Worm (Caenorhabditis elegans) whole organism, L4 larva: ENCODE data around the gene M04D8.4.

Experiments
- T20F7.1 ChIP-seq: fragments of 200-800 bp; sonication (Bioruptor generic); optimal IDR thresholded peaks from 2 replicates; lab custom pipeline; 2018; ENCODE audit warnings: mild to moderate bottlenecking, missing genetic modification characterization, missing compliant biosample characterization
- arid-1 ChIP-seq: fragments of 200-800 bp; sonication (Bioruptor generic); conservative IDR thresholded peaks from 2 replicates; pipeline ENCODE4 v1.3.6; 2022; ENCODE audit warnings: missing genetic modification reagents, missing genetic modification characterization, missing compliant biosample characterization
- ceh-82 ChIP-seq: sonication (generic microtip); optimal IDR thresholded peaks from 2 replicates; lab custom pipeline; 2017; ENCODE audit warnings: missing biosample characterization, missing genetic modification characterization
- daf-8 ChIP-seq: fragments of 200-800 bp; sonication (Bioruptor generic); IDR thresholded peaks from 2 replicates; pipeline ENCODE4 v1.3.6; 2022; ENCODE audit warnings: missing genetic modification characterization, missing compliant biosample characterization
- egl-43 ChIP-seq: fragments of 200-800 bp; sonication (Bioruptor generic); IDR thresholded peaks from 2 replicates; pipeline ENCODE4 v1.3.6; 2022; ENCODE audit warnings: missing genetic modification reagents, missing genetic modification characterization, missing compliant biosample characterization
- lin-13 ChIP-seq: fragments of 150-350 bp; optimal IDR thresholded peaks from 2 replicates; lab custom pipeline; 2014; ENCODE audit warnings: missing biosample characterization, missing genetic modification reagents, missing genetic modification characterization
- lin-15B ChIP-seq: fragments of 150-350 bp; sonication (generic microtip); optimal IDR thresholded peaks from 3 replicates; lab custom pipeline; 2014; ENCODE audit warnings: missing biosample characterization, missing genetic modification characterization
- mdl-1 ChIP-seq, 2 experiments: fragments of 150-350 bp in 1 of 2; sonication (generic microtip) in 1 of 2; optimal IDR thresholded peaks; 2 replicates each; lab custom pipeline; 2014 to 2017; ENCODE audit warnings: missing biosample characterization in 2 of 2, missing genetic modification characterization in 2 of 2
- nhr-102 ChIP-seq: sonication (generic microtip); optimal IDR thresholded peaks from 2 replicates; lab custom pipeline; 2016; ENCODE audit warnings: mild to moderate bottlenecking, missing genetic modification characterization, moderate library complexity, missing compliant biosample characterization
- pha-4 ChIP-seq, 2 experiments: fragments of 150-350 bp in 1 of 2; fragments of 200-800 bp in 1 of 2; sonication (Bioruptor generic) in 1 of 2; IDR thresholded peaks in 1 of 2; optimal IDR thresholded peaks in 1 of 2; 2 replicates each; pipeline versions ENCODE4 v1.3.6 to Lab custom; 2014 to 2022; ENCODE audit warnings: missing genetic modification characterization in 2 of 2, missing genetic modification reagents in 2 of 2, missing biosample characterization in 1 of 2, missing compliant biosample characterization in 1 of 2
- unc-62 ChIP-seq, 3 experiments: fragments of 150-350 bp in 1 of 3; sonication (generic microtip); optimal IDR thresholded peaks in 2 of 3; peaks in 1 of 3; 1 replicate in 1 of 3; 2 replicates in 2 of 3; lab custom pipeline; 2014 to 2017; ENCODE audit warnings: missing biosample characterization in 3 of 3, missing genetic modification characterization in 3 of 3, missing genetic modification reagents in 3 of 3, missing genotype in 1 of 3
- zag-1 ChIP-seq: fragments of 150-350 bp; optimal IDR thresholded peaks from 2 replicates; lab custom pipeline; 2014; ENCODE audit warnings: missing biosample characterization, missing genetic modification characterization
- ztf-11 ChIP-seq: fragments of 150-350 bp; optimal IDR thresholded peaks from 2 replicates; lab custom pipeline; 2014; ENCODE audit warnings: missing biosample characterization, missing genetic modification characterization

DNA sequence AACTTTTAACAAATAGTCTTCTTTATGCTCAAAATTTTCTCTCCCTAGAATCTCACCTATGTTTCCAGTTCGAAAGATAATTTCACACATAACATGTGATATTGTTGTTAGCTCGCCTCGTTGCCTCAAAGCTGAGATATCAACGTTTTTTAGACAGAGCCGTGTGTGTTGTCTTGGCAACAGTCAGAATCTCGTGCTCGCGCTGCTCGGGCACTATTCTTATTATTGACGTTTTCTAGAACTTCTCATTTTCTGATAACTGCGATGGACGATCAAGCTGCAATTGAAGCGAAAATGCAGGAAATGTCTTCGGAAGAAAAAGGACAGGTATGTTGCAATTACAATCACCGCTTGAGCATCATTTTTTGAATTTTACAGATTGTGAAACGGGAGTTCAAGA is 5.3 kb upstream of the M04D8.4 start, which contains the start of gene xbx-3:
- TF ChIP-seq zag-1 (tag; lab: Kevin White, UChicago) (no peak), T20F7.1 (GFP tag; lab: Kevin White, UChicago) (no peak), mdl-1 (tag; optimal IDR thresholded peaks at IDR 0.05; lab: Kevin White, UChicago) (no peak), arid-1 (no peak), pha-4 (GFP tag; IDR thresholded peaks at IDR 0.05; lab: Robert Waterston, UW) (no peak), pha-4 (tag; optimal IDR thresholded peaks at IDR 0.05; lab: Kevin White, UChicago) (no peak), egl-43 (no peak), nhr-102 (tag; lab: Kevin White, UChicago) (no peak), ceh-82 (tag; lab: Kevin White, UChicago) (no peak), unc-62 (GFP tag; optimal IDR thresholded peaks at IDR 0.05 in 1 of 2; lab: Kevin White, UChicago) (no peak), unc-62 (tag; optimal IDR thresholded peaks at IDR 0.05; lab: Kevin White, UChicago) (no peak), daf-8 (GFP tag; lab: Robert Waterston, UW) (no peak), lin-15B (no peak), ztf-11 (tag; lab: Kevin White, UChicago) (no peak), lin-13 (GFP tag; lab: Kevin White, UChicago) (no peak)
